Worm (Caenorhabditis elegans): ENCODE results near the gene nas-31.

Gene nas-31

ce11 chrV:10870050-10870449 is 51.6 kb downstream of the nas-31 start:
- TF ChIP-seq tra-4 (tag; optimal IDR thresholded peaks at IDR 0.05), result no peak
- no peak for TF ChIP-seq hmg-4 (GFP tag; optimal IDR thresholded peaks at IDR 0.05)
- no peak for TF ChIP-seq sea-1 (GFP tag; conservative IDR thresholded peaks at IDR 0.05)
- TF ChIP-seq hnd-1 (tag; optimal IDR thresholded peaks at IDR 0.05), result no peak
- no peak for TF ChIP-seq hmbx-1 (tag; optimal IDR thresholded peaks at IDR 0.05)
- no peak for TF ChIP-seq ets-7 (tag; optimal IDR thresholded peaks at IDR 0.05)
- no peak for TF ChIP-seq scrt-1 (GFP tag; IDR thresholded peaks at IDR 0.05)
- TF ChIP-seq flt-1 (GFP tag; IDR thresholded peaks at IDR 0.05), result no peak
- TF ChIP-seq ceh-13 (GFP tag; optimal IDR thresholded peaks at IDR 0.05), result no peak
